Worm (Caenorhabditis elegans) whole organism, L4 larva: Measurements from ENCODE around the gene pgp-10.

Experiments
- F37D6.2 ChIP-seq: sonication (generic microtip); optimal IDR thresholded peaks from 2 replicates; lab custom pipeline; 2016; ENCODE audit warnings: mild to moderate bottlenecking, missing genetic modification characterization, missing compliant biosample characterization
- aha-1 ChIP-seq: fragments of 150-350 bp; peaks from one replicate; lab custom pipeline; 2014; ENCODE audit warnings: missing biosample characterization, missing genetic modification characterization
- aly-2 ChIP-seq: sonication (generic microtip); optimal IDR thresholded peaks from 2 replicates; lab custom pipeline; 2018; ENCODE audit warnings: missing biosample characterization, missing genetic modification characterization
- arid-1 ChIP-seq: fragments of 200-800 bp; sonication (Bioruptor generic); conservative IDR thresholded peaks from 2 replicates; pipeline ENCODE4 v1.3.6; 2022; ENCODE audit warnings: missing genetic modification reagents, missing genetic modification characterization, missing compliant biosample characterization
- ceh-20 ChIP-seq: fragments of 200-800 bp; sonication (Bioruptor generic); IDR thresholded peaks from 2 replicates; pipeline ENCODE4 v1.3.6; 2022; ENCODE audit warnings: missing genetic modification reagents, missing genetic modification characterization, missing compliant biosample characterization
- cey-2 ChIP-seq: sonication (generic microtip); optimal IDR thresholded peaks from 3 replicates; lab custom pipeline; 2017; ENCODE audit warnings: missing genetic modification characterization, mild to moderate bottlenecking, missing compliant biosample characterization, antibody characterized with exemption, borderline replicate concordance; ENCODE audit not compliant: insufficient read depth
- daf-12 ChIP-seq: fragments of 150-350 bp; optimal IDR thresholded peaks from 2 replicates; lab custom pipeline; 2014; ENCODE audit warnings: missing biosample characterization, missing genetic modification reagents, missing genetic modification characterization
- daf-16 ChIP-seq, 3 experiments: sonication (generic microtip); optimal IDR thresholded peaks; 2 replicates each; lab custom pipeline; 2016 to 2017; ENCODE audit warnings: missing genetic modification characterization in 3 of 3, missing genetic modification reagents in 3 of 3, mild to moderate bottlenecking in 2 of 3, missing compliant biosample characterization in 2 of 3, missing biosample characterization in 1 of 3, moderate library complexity in 1 of 3
- daf-8 ChIP-seq: fragments of 200-800 bp; sonication (Bioruptor generic); IDR thresholded peaks from 2 replicates; pipeline ENCODE4 v1.3.6; 2022; ENCODE audit warnings: missing genetic modification characterization, missing compliant biosample characterization
- dmd-6 ChIP-seq: fragments of 200-800 bp; sonication (Bioruptor generic); IDR thresholded peaks from 2 replicates; pipeline ENCODE4 v1.3.6; 2022; ENCODE audit warnings: missing genetic modification reagents, missing genetic modification characterization, missing compliant biosample characterization
- dmd-8 ChIP-seq: fragments of 200-800 bp; sonication (Bioruptor generic); IDR thresholded peaks from 2 replicates; pipeline ENCODE4 v1.3.6; 2022; ENCODE audit warnings: missing genetic modification characterization, missing compliant biosample characterization
- dve-1 ChIP-seq: sonication (generic microtip); optimal IDR thresholded peaks from 2 replicates; lab custom pipeline; 2017; ENCODE audit warnings: antibody characterized with exemption, mild to moderate bottlenecking, missing genetic modification characterization, missing compliant biosample characterization; ENCODE audit not compliant: insufficient read depth
- fkh-10 ChIP-seq: fragments of 150-350 bp; optimal IDR thresholded peaks from 2 replicates; lab custom pipeline; 2014; ENCODE audit warnings: missing biosample characterization, missing genetic modification reagents, missing genetic modification characterization
- gei-8 ChIP-seq: fragments of 200-800 bp; sonication (Bioruptor generic); optimal IDR thresholded peaks from 2 replicates; lab custom pipeline; 2018; ENCODE audit warnings: mild to moderate bottlenecking, missing genetic modification characterization, missing compliant biosample characterization
- hif-1 ChIP-seq, 2 experiments: sonication (generic microtip); optimal IDR thresholded peaks; 2 replicates each; lab custom pipeline; 2016 to 2017; ENCODE audit warnings: missing compliant biosample characterization in 2 of 2, missing genetic modification characterization in 2 of 2, missing genetic modification reagents in 2 of 2, missing genotype in 2 of 2, mild to moderate bottlenecking in 1 of 2
- hlh-11 ChIP-seq: fragments of 200-800 bp; sonication (Bioruptor generic); optimal IDR thresholded peaks from 2 replicates; lab custom pipeline; 2018; ENCODE audit warnings: mild to moderate bottlenecking, missing genetic modification characterization, missing compliant biosample characterization
- lin-39 ChIP-seq: fragments of 150-350 bp; optimal IDR thresholded peaks from 2 replicates; lab custom pipeline; 2014; ENCODE audit warnings: missing biosample characterization, missing genetic modification reagents, missing genetic modification characterization
- mdt-29 ChIP-seq: fragments of 200-800 bp; sonication (Bioruptor generic); IDR thresholded peaks from 2 replicates; pipeline ENCODE4 v1.3.6; 2022; ENCODE audit warnings: missing genetic modification reagents, missing genetic modification characterization, missing compliant biosample characterization
- mep-1 ChIP-seq: fragments of 150-350 bp; sonication (generic microtip); optimal IDR thresholded peaks from 3 replicates; lab custom pipeline; 2014; ENCODE audit warnings: missing biosample characterization, missing genetic modification characterization
- mes-2 ChIP-seq: sonication (generic microtip); optimal IDR thresholded peaks from 2 replicates; lab custom pipeline; 2016; ENCODE audit warnings: missing genotype, mild to moderate bottlenecking, missing genetic modification characterization, missing compliant biosample characterization; ENCODE audit not compliant: poor library complexity, severe bottlenecking
- mxl-3 ChIP-seq: fragments of 200-800 bp; sonication (Bioruptor generic); optimal IDR thresholded peaks from 2 replicates; lab custom pipeline; 2018; ENCODE audit warnings: mild to moderate bottlenecking, missing genetic modification characterization, missing compliant biosample characterization
- nhr-10 ChIP-seq: fragments of 150-350 bp; optimal IDR thresholded peaks from 2 replicates; lab custom pipeline; 2014; ENCODE audit warnings: missing biosample characterization, missing genetic modification characterization
- nhr-11 ChIP-seq: fragments of 150-350 bp; optimal IDR thresholded peaks from 2 replicates; lab custom pipeline; 2014; ENCODE audit warnings: missing biosample characterization, missing genetic modification characterization
- nhr-111 ChIP-seq: fragments of 200-800 bp; sonication (Bioruptor generic); optimal IDR thresholded peaks from 2 replicates; lab custom pipeline; 2018; ENCODE audit warnings: mild to moderate bottlenecking, missing genetic modification characterization, missing compliant biosample characterization
- nhr-237 ChIP-seq: sonication (generic microtip); optimal IDR thresholded peaks from 2 replicates; lab custom pipeline; 2017; ENCODE audit warnings: missing biosample characterization, missing genetic modification characterization
- nhr-28 ChIP-seq: fragments of 150-350 bp; optimal IDR thresholded peaks from 2 replicates; lab custom pipeline; 2014; ENCODE audit warnings: missing biosample characterization, missing genetic modification characterization
- nhr-41 ChIP-seq: fragments of 200-800 bp; sonication (Bioruptor generic); IDR thresholded peaks from 2 replicates; pipeline ENCODE4 v1.3.6; 2022; ENCODE audit warnings: missing genetic modification reagents, missing genetic modification characterization, missing compliant biosample characterization
- nhr-76 ChIP-seq: fragments of 150-350 bp; optimal IDR thresholded peaks from 2 replicates; lab custom pipeline; 2014; ENCODE audit warnings: missing biosample characterization, missing genetic modification characterization
- nhr-77 ChIP-seq: fragments of 150-350 bp; optimal IDR thresholded peaks from 2 replicates; lab custom pipeline; 2014; ENCODE audit warnings: missing biosample characterization, missing genetic modification characterization
- pha-4 ChIP-seq, 2 experiments: fragments of 150-350 bp in 1 of 2; fragments of 200-800 bp in 1 of 2; sonication (Bioruptor generic) in 1 of 2; IDR thresholded peaks in 1 of 2; optimal IDR thresholded peaks in 1 of 2; 2 replicates each; pipeline versions ENCODE4 v1.3.6 to Lab custom; 2014 to 2022; ENCODE audit warnings: missing genetic modification characterization in 2 of 2, missing genetic modification reagents in 2 of 2, missing biosample characterization in 1 of 2, missing compliant biosample characterization in 1 of 2
- php-3 ChIP-seq: fragments of 200-800 bp; sonication (Bioruptor generic); IDR thresholded peaks from 2 replicates; pipeline ENCODE4 v1.3.6; 2022; ENCODE audit warnings: missing genetic modification reagents, missing genetic modification characterization, missing compliant biosample characterization
- pqm-1 ChIP-seq: sonication (generic microtip); optimal IDR thresholded peaks from 2 replicates; lab custom pipeline; 2017; ENCODE audit warnings: missing biosample characterization, missing genetic modification characterization
- sdz-12 ChIP-seq: fragments of 200-800 bp; sonication (Bioruptor generic); optimal IDR thresholded peaks from 2 replicates; lab custom pipeline; 2018; ENCODE audit warnings: mild to moderate bottlenecking, missing genetic modification characterization, missing compliant biosample characterization
- skn-1 ChIP-seq: fragments of 150-350 bp; optimal IDR thresholded peaks from 2 replicates; lab custom pipeline; 2014; ENCODE audit warnings: missing biosample characterization, missing genetic modification characterization
- tra-1 ChIP-seq: fragments of 200-800 bp; sonication (Bioruptor generic); IDR thresholded peaks from 2 replicates; pipeline ENCODE4 v1.3.6; 2022; ENCODE audit warnings: missing genetic modification reagents, missing genetic modification characterization, missing compliant biosample characterization
- unc-39 ChIP-seq: sonication (generic microtip); optimal IDR thresholded peaks from 2 replicates; lab custom pipeline; 2017; ENCODE audit warnings: missing biosample characterization, missing genetic modification characterization
- unc-62 ChIP-seq, 3 experiments: fragments of 150-350 bp in 1 of 3; sonication (generic microtip); optimal IDR thresholded peaks in 2 of 3; peaks in 1 of 3; 1 replicate in 1 of 3; 2 replicates in 2 of 3; lab custom pipeline; 2014 to 2017; ENCODE audit warnings: missing biosample characterization in 3 of 3, missing genetic modification characterization in 3 of 3, missing genetic modification reagents in 3 of 3, missing genotype in 1 of 3
- vab-7 ChIP-seq: fragments of 200-800 bp; sonication (Bioruptor generic); IDR thresholded peaks from 2 replicates; pipeline ENCODE4 v1.3.6; 2022; ENCODE audit warnings: missing genetic modification reagents, missing genetic modification characterization, missing compliant biosample characterization
- zag-1 ChIP-seq: fragments of 150-350 bp; optimal IDR thresholded peaks from 2 replicates; lab custom pipeline; 2014; ENCODE audit warnings: missing biosample characterization, missing genetic modification characterization
- zfp-3 ChIP-seq: fragments of 200-800 bp; sonication (Bioruptor generic); conservative IDR thresholded peaks from 2 replicates; pipeline ENCODE4 v1.3.6; 2022; ENCODE audit warnings: missing genetic modification reagents, missing genetic modification characterization, missing compliant biosample characterization
- zip-2 ChIP-seq: fragments of 150-350 bp; optimal IDR thresholded peaks from 2 replicates; lab custom pipeline; 2014; ENCODE audit warnings: missing biosample characterization, missing genetic modification characterization
- ztf-11 ChIP-seq: fragments of 150-350 bp; optimal IDR thresholded peaks from 2 replicates; lab custom pipeline; 2014; ENCODE audit warnings: missing biosample characterization, missing genetic modification characterization

Gene pgp-10

DNA sequence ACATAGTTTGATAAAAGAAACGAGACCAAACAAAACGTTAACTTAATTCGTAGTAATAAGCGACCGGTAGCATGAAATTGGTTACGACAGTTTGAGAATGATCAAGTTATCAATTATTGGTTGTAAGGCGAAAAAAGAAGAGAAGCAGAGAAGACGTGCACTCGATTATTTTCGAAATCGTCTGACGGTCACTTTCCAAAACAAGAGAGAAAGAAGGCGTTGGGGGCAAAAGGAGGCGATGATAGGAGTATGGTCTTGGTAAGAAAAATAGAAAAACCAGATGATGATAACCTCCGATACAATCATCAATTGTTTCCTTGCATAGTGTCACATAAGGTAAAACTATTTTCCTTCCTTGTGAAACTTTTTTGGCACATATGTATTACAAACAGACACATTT, 1.4 kb upstream of the pgp-10 start:
- no peak for TF ChIP-seq nhr-10 (tag; lab: Kevin White, UChicago)
- TF ChIP-seq sdz-12 (GFP tag; lab: Kevin White, UChicago) = no peak
- no peak for TF ChIP-seq dmd-8 (GFP tag; lab: Robert Waterston, UW)
- no peak for TF ChIP-seq mep-1 (tag; lab: Kevin White, UChicago)
- TF ChIP-seq unc-39 = no peak
- no peak for TF ChIP-seq tra-1 (GFP tag; lab: Robert Waterston, UW)
- TF ChIP-seq zag-1 (tag; lab: Kevin White, UChicago) = no peak
- TF ChIP-seq nhr-77 (tag; lab: Kevin White, UChicago) = no peak
- no peak for TF ChIP-seq lin-39
- no peak for TF ChIP-seq ztf-11 (tag; lab: Kevin White, UChicago)
- no peak for TF ChIP-seq nhr-76 (tag; lab: Kevin White, UChicago)
- TF ChIP-seq aha-1 (tag; lab: Kevin White, UChicago) = no peak
- no peak for TF ChIP-seq skn-1
- TF ChIP-seq aly-2 (tag; lab: Kevin White, UChicago) = no peak

DNA sequence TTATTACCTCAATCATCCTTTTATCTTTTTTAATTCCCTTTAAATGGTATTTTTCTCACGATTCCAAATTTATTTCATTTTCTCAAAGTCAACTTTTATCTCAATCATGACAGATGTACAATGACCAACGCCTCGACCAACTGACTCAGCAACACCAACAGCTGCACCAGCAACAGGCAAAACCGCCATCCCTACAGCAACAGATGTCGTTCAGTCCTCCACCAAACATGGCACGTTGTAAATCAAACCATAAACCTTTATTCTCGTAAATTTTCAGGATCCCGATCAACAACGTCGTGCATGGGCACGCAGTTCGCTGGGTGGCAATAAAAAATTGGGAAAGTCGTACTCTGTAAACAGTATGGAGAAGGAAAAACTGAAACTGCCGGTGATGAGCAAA, 3.9 kb downstream of the pgp-10 start:
- no peak for TF ChIP-seq daf-12
- TF ChIP-seq hif-1 (tag; optimal IDR thresholded peaks at IDR 0.05; lab: Kevin White, UChicago) = no peak
- no peak for TF ChIP-seq unc-39
- TF ChIP-seq zip-2 (tag; lab: Kevin White, UChicago) = no peak

- TF ChIP-seq unc-39 (no peak), dmd-6 (peak; percentile 39; the same call in 1 of the 2 replicates), F37D6.2 (no peak), daf-16 (GFP tag; optimal IDR thresholded peaks at IDR 0.05; lab: Kevin White, UChicago) (no peak), daf-16 (tag; optimal IDR thresholded peaks at IDR 0.05; lab: Kevin White, UChicago) (peak; percentile 60), gei-8 (GFP tag; lab: Kevin White, UChicago) (no peak), vab-7 (no peak), nhr-77 (tag; lab: Kevin White, UChicago) (peak; percentile 24), nhr-28 (peak; percentile 51), cey-2 (no peak), unc-62 (GFP tag; optimal IDR thresholded peaks at IDR 0.05 in 1 of 2; lab: Kevin White, UChicago) (peak in 1 of 2 experiments; percentile 15), unc-62 (tag; optimal IDR thresholded peaks at IDR 0.05; lab: Kevin White, UChicago) (no peak), lin-39 (no peak), pqm-1 (peak; percentile 48), nhr-41 (GFP tag; lab: Robert Waterston, UW) (no peak), hlh-11 (peak; percentile 47), php-3 (GFP tag; lab: Robert Waterston, UW) (peak; percentile 77), ceh-20 (GFP tag; lab: Robert Waterston, UW) (0 out of 2 replicates have a peak, but pooled peaks have one; percentile 20)
Observed at ce11 chrX:7170575-7171297, 11.9 kb downstream of the pgp-10 start, which contains the start of gene bar-1. bar-1 (minus strand) TSS chrX:7170625.

DNA sequence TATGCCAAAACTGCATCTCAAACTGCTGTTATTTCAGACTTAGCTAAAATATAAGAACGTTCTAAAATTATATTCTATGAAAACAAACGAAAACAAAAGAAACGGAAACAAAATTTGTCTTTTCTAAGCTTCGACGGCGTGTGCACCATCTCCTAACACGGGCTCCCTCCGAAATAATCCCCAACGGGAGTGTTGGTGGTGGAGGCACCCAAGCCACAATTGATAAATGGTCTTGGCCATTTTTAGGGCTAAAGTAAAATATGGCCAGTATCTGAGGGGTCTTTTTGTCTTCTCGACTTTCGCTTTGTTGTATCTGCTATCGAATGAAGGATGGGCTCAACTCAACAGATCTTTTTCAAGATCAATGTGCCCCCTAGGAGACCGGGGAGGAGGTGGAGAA, 16.6 kb downstream of the pgp-10 start:
- TF ChIP-seq nhr-11 (tag; lab: Kevin White, UChicago) (no peak), unc-62 (GFP tag; optimal IDR thresholded peaks at IDR 0.05 in 1 of 2; lab: Kevin White, UChicago) (peak in 1 of 2 experiments; percentile 47), unc-62 (tag; optimal IDR thresholded peaks at IDR 0.05; lab: Kevin White, UChicago) (no peak), mxl-3 (no peak), F37D6.2 (no peak), daf-8 (no peak), nhr-237 (no peak)
- TF ChIP-seq, all 104 proteins: peak for 1

ce11 chrX:7176817-7177216, 18.0 kb downstream of the pgp-10 start:
- TF ChIP-seq mdt-29 (GFP tag; lab: Robert Waterston, UW) = no peak
- TF ChIP-seq nhr-111 (GFP tag; lab: Kevin White, UChicago) = no peak
- peak; percentile 29 for TF ChIP-seq dve-1 (tag; lab: Kevin White, UChicago)
- peak; percentile 51; the same call in 1 of the 2 replicates for TF ChIP-seq pha-4 (GFP tag; IDR thresholded peaks at IDR 0.05; lab: Robert Waterston, UW)
- no peak for TF ChIP-seq pha-4 (tag; optimal IDR thresholded peaks at IDR 0.05; lab: Kevin White, UChicago)
- no peak for TF ChIP-seq fkh-10 (GFP tag; lab: Kevin White, UChicago)
- 0 out of 2 replicates have a peak, but pooled peaks have one; percentile 60 for TF ChIP-seq arid-1
- TF ChIP-seq daf-8 = no peak
- TF ChIP-seq tra-1 (GFP tag; lab: Robert Waterston, UW) = 0 out of 2 replicates have a peak, but pooled peaks have one; percentile 67
- 0 out of 2 replicates have a peak, but pooled peaks have one; percentile 52 for TF ChIP-seq zfp-3
- TF ChIP-seq daf-16 (GFP tag; optimal IDR thresholded peaks at IDR 0.05; lab: Kevin White, UChicago) = peak in 1 of 2 experiments; percentile 69
- TF ChIP-seq daf-16 (tag; optimal IDR thresholded peaks at IDR 0.05; lab: Kevin White, UChicago) = peak; percentile 84
- TF ChIP-seq mes-2 (tag; lab: Kevin White, UChicago) = peak; percentile 60
- peak; percentile 87 for TF ChIP-seq aha-1 (tag; lab: Kevin White, UChicago)
